Worm (Caenorhabditis elegans): ENCODE measurements around the gene C49H3.12.

ce11 chrIV:7897443-7897842, 29.7 kb downstream of the C49H3.12 start, which contains the start of gene ilys-4:
- no peak for TF ChIP-seq nhr-12 (tag; optimal IDR thresholded peaks at IDR 0.05)
- TF ChIP-seq jun-1 (tag; optimal IDR thresholded peaks at IDR 0.05) = no peak
- TF ChIP-seq nhr-76 (tag; optimal IDR thresholded peaks at IDR 0.05) = no peak
- no peak for TF ChIP-seq aly-2 (tag; optimal IDR thresholded peaks at IDR 0.05)
- no peak for TF ChIP-seq ZK546.5 (tag; optimal IDR thresholded peaks at IDR 0.05)
- no peak for TF ChIP-seq nhr-23 (tag; optimal IDR thresholded peaks at IDR 0.05)
- TF ChIP-seq elt-1 (tag; optimal IDR thresholded peaks at IDR 0.05) = no peak
- no peak for TF ChIP-seq nhr-25 (tag; optimal IDR thresholded peaks at IDR 0.05)
- no peak for TF ChIP-seq ztf-11 (tag; optimal IDR thresholded peaks at IDR 0.05)
- no peak for TF ChIP-seq unc-62 (GFP tag; optimal IDR thresholded peaks at IDR 0.05)

Data from whole organism, L3 larva.